Worm (Caenorhabditis elegans) whole organism, young adult: ENCODE data around the gene C17C3.15.

Experiments used
- C17E4.6 ChIP-seq: fragments of 200-800 bp; sonication (Bioruptor generic); IDR thresholded peaks from 2 replicates; pipeline ENCODE4 v1.3.6; 2022; ENCODE audit warnings: missing genetic modification reagents, missing genetic modification characterization, missing compliant biosample characterization
- F22D6.2 ChIP-seq: sonication (generic microtip); optimal IDR thresholded peaks from 2 replicates; lab custom pipeline; 2016; ENCODE audit warnings: mild to moderate bottlenecking, missing genetic modification characterization, missing compliant biosample characterization
- F55B11.4 ChIP-seq: sonication (generic microtip); optimal IDR thresholded peaks from 2 replicates; lab custom pipeline; 2016; ENCODE audit warnings: missing compliant biosample characterization, missing genetic modification characterization, borderline replicate concordance; ENCODE audit not compliant: insufficient read depth
- F57C9.4 ChIP-seq: sonication (generic microtip); optimal IDR thresholded peaks from 2 replicates; lab custom pipeline; 2017; ENCODE audit warnings: mild to moderate bottlenecking, missing genetic modification characterization, missing compliant biosample characterization
- K11D2.4 ChIP-seq: fragments of 200-800 bp; sonication (Bioruptor generic); IDR thresholded peaks from 2 replicates; pipeline ENCODE4 v1.3.6; 2022; ENCODE audit warnings: missing genetic modification reagents, missing genetic modification characterization, missing compliant biosample characterization
- K12H6.12 ChIP-seq: fragments of 200-800 bp; sonication (Bioruptor generic); optimal IDR thresholded peaks from 2 replicates; lab custom pipeline; 2018; ENCODE audit warnings: mild to moderate bottlenecking, missing genetic modification characterization, missing compliant biosample characterization
- aptf-2 ChIP-seq: fragments of 200-800 bp; sonication (Bioruptor generic); conservative IDR thresholded peaks from 2 replicates; pipeline ENCODE4 v1.3.6; 2022; ENCODE audit warnings: missing genetic modification reagents, missing genetic modification characterization, missing compliant biosample characterization
- attf-5 ChIP-seq: fragments of 200-800 bp; sonication (Bioruptor generic); optimal IDR thresholded peaks from 2 replicates; lab custom pipeline; 2018; ENCODE audit warnings: mild to moderate bottlenecking, missing genetic modification characterization, missing compliant biosample characterization
- cebp-2 ChIP-seq: fragments of 200-800 bp; sonication (Bioruptor generic); IDR thresholded peaks from 2 replicates; pipeline ENCODE4 v1.3.6; 2022; ENCODE audit warnings: missing genetic modification characterization, missing compliant biosample characterization
- ceh-91 ChIP-seq: fragments of 200-800 bp; sonication (Bioruptor generic); IDR thresholded peaks from 2 replicates; pipeline ENCODE4 v1.3.6; 2022; ENCODE audit warnings: missing genetic modification reagents, missing genetic modification characterization, missing compliant biosample characterization
- chd-7 ChIP-seq: sonication (generic microtip); optimal IDR thresholded peaks from 2 replicates; lab custom pipeline; 2016; ENCODE audit warnings: mild to moderate bottlenecking, missing genetic modification characterization, moderate library complexity, missing compliant biosample characterization
- dpl-1 ChIP-seq: fragments of 150-350 bp; optimal IDR thresholded peaks from 2 replicates; lab custom pipeline; 2014; ENCODE audit warnings: missing biosample characterization, missing genetic modification reagents, missing genetic modification characterization
- him-1 ChIP-seq: sonication (generic microtip); optimal IDR thresholded peaks from 2 replicates; lab custom pipeline; 2016; ENCODE audit warnings: missing genotype, missing genetic modification reagents, missing genetic modification characterization, missing compliant biosample characterization
- hrde-1 ChIP-seq: sonication (generic microtip); optimal IDR thresholded peaks from 2 replicates; lab custom pipeline; 2016; ENCODE audit warnings: missing genetic modification characterization, mild to moderate bottlenecking, missing compliant biosample characterization, moderate library complexity, missing genotype, missing genetic modification reagents, borderline replicate concordance
- lag-1 ChIP-seq: fragments of 200-800 bp; sonication (Bioruptor generic); IDR thresholded peaks from 2 replicates; pipeline ENCODE4 v1.3.6; 2022; ENCODE audit warnings: missing genetic modification reagents, missing genetic modification characterization, missing compliant biosample characterization
- let-526 ChIP-seq: fragments of 200-800 bp; sonication (Bioruptor generic); IDR thresholded peaks from 2 replicates; pipeline ENCODE4 v1.3.6; 2022; ENCODE audit warnings: missing genetic modification reagents, missing genetic modification characterization, missing compliant biosample characterization
- let-607 ChIP-seq, 2 experiments: fragments of 200-800 bp in 1 of 2; sonication (Bioruptor generic) in 1 of 2; sonication (generic microtip) in 1 of 2; optimal IDR thresholded peaks; 2 replicates each; lab custom pipeline; 2016 to 2018; ENCODE audit warnings: mild to moderate bottlenecking in 2 of 2, missing compliant biosample characterization in 2 of 2, missing genetic modification characterization in 2 of 2, moderate library complexity in 2 of 2, missing genotype in 1 of 2
- lin-26 ChIP-seq: fragments of 200-800 bp; sonication (Bioruptor generic); IDR thresholded peaks from 2 replicates; pipeline ENCODE4 v1.3.6; 2022; ENCODE audit warnings: missing genetic modification reagents, missing genetic modification characterization, missing compliant biosample characterization
- madf-6 ChIP-seq: fragments of 200-800 bp; sonication (Bioruptor generic); IDR thresholded peaks from 2 replicates; pipeline ENCODE4 v1.3.6; 2022; ENCODE audit warnings: missing genetic modification reagents, missing genetic modification characterization, missing compliant biosample characterization
- madf-8 ChIP-seq: fragments of 200-800 bp; sonication (Bioruptor generic); conservative IDR thresholded peaks from 2 replicates; pipeline ENCODE4 v1.3.6; 2022; ENCODE audit warnings: missing genetic modification reagents, missing genetic modification characterization, missing compliant biosample characterization
- nfya-1 ChIP-seq: sonication (generic microtip); optimal IDR thresholded peaks from 2 replicates; lab custom pipeline; 2017; ENCODE audit warnings: antibody characterized with exemption, missing compliant biosample characterization, missing genetic modification characterization, borderline replicate concordance; ENCODE audit not compliant: insufficient read depth
- nfyb-1 ChIP-seq: fragments of 200-800 bp; sonication (Bioruptor generic); IDR thresholded peaks from 2 replicates; pipeline ENCODE4 v1.3.6; 2022; ENCODE audit warnings: missing genetic modification reagents, missing genetic modification characterization, missing compliant biosample characterization
- nhr-120 ChIP-seq: fragments of 200-800 bp; sonication (Bioruptor generic); IDR thresholded peaks from 2 replicates; pipeline ENCODE4 v1.3.6; 2022; ENCODE audit warnings: missing genetic modification characterization, missing compliant biosample characterization
- nhr-80 ChIP-seq: sonication (generic microtip); optimal IDR thresholded peaks from 2 replicates; lab custom pipeline; 2016; ENCODE audit warnings: missing genetic modification characterization, missing compliant biosample characterization
- nhr-90 ChIP-seq: sonication (generic microtip); optimal IDR thresholded peaks from 2 replicates; lab custom pipeline; 2016; ENCODE audit warnings: missing genotype, mild to moderate bottlenecking, missing genetic modification characterization, missing compliant biosample characterization
- pbrm-1 ChIP-seq: fragments of 200-800 bp; sonication (Bioruptor generic); IDR thresholded peaks from 2 replicates; pipeline ENCODE4 v1.3.6; 2022; ENCODE audit warnings: missing genetic modification reagents, missing genetic modification characterization, missing compliant biosample characterization
- rec-8 ChIP-seq, 2 experiments: sonication (generic microtip); optimal IDR thresholded peaks; 2 replicates each; lab custom pipeline; 2016; ENCODE audit warnings: mild to moderate bottlenecking in 2 of 2, missing genetic modification characterization in 2 of 2, missing genetic modification reagents in 2 of 2, missing genotype in 2 of 2, missing biosample characterization in 1 of 2, missing compliant biosample characterization in 1 of 2, moderate library complexity in 1 of 2
- repo-1 ChIP-seq: sonication (generic microtip); optimal IDR thresholded peaks from 2 replicates; lab custom pipeline; 2017; ENCODE audit warnings: mild to moderate bottlenecking, missing genetic modification characterization, missing compliant biosample characterization
- sdz-38 ChIP-seq: sonication (generic microtip); optimal IDR thresholded peaks from 2 replicates; lab custom pipeline; 2016; ENCODE audit warnings: missing genotype, missing genetic modification characterization, missing compliant biosample characterization
- snpc-1.1 ChIP-seq: sonication (generic microtip); optimal IDR thresholded peaks from 2 replicates; lab custom pipeline; 2017; ENCODE audit warnings: missing genetic modification characterization, mild to moderate bottlenecking, missing compliant biosample characterization, antibody characterized with exemption, moderate library complexity, missing genotype, missing genetic modification reagents; ENCODE audit not compliant: insufficient read depth
- snpc-1.3 ChIP-seq: sonication (generic microtip); optimal IDR thresholded peaks from 2 replicates; lab custom pipeline; 2017; ENCODE audit warnings: missing genetic modification characterization, mild to moderate bottlenecking, missing compliant biosample characterization, antibody characterized with exemption, moderate library complexity, missing genotype, missing genetic modification reagents; ENCODE audit not compliant: insufficient read depth
- snpc-4 ChIP-seq, 5 experiments: fragments of 150-350 bp in 1 of 5; sonication (generic microtip) in 4 of 5; optimal IDR thresholded peaks; 2 replicates each; lab custom pipeline; 2014 to 2018; ENCODE audit warnings: missing genetic modification characterization in 5 of 5, missing biosample characterization in 3 of 5, antibody characterized with exemption in 2 of 5, mild to moderate bottlenecking in 2 of 5, missing compliant biosample characterization in 2 of 5, missing genotype in 2 of 5, moderate library complexity in 2 of 5, missing genetic modification reagents in 1 of 5
- tbp1 ChIP-seq: fragments of 200-800 bp; sonication (Bioruptor generic); optimal IDR thresholded peaks from 2 replicates; lab custom pipeline; 2018; ENCODE audit warnings: mild to moderate bottlenecking, missing genetic modification characterization, missing compliant biosample characterization
- xnd-1 ChIP-seq: sonication (generic microtip); optimal IDR thresholded peaks from 2 replicates; lab custom pipeline; 2016; ENCODE audit warnings: missing genotype, missing genetic modification reagents, missing genetic modification characterization, missing compliant biosample characterization
- zfh-2 ChIP-seq: fragments of 200-800 bp; sonication (Bioruptor generic); conservative IDR thresholded peaks from 2 replicates; pipeline ENCODE4 v1.3.6; 2022; ENCODE audit warnings: missing genetic modification reagents, missing genetic modification characterization, missing compliant biosample characterization
- zim-3 ChIP-seq: sonication (generic microtip); optimal IDR thresholded peaks from 2 replicates; lab custom pipeline; 2017; ENCODE audit warnings: mild to moderate bottlenecking, missing genetic modification characterization, moderate library complexity, missing compliant biosample characterization
- ztf-26 ChIP-seq: sonication (generic microtip); optimal IDR thresholded peaks from 2 replicates; lab custom pipeline; 2017; ENCODE audit warnings: missing genetic modification characterization, missing compliant biosample characterization
- ztf-28 ChIP-seq: fragments of 200-800 bp; sonication (Bioruptor generic); IDR thresholded peaks from 2 replicates; pipeline ENCODE4 v1.3.6; 2022; ENCODE audit warnings: missing genetic modification reagents, missing genetic modification characterization, missing compliant biosample characterization
- ztf-3 ChIP-seq: fragments of 200-800 bp; sonication (Bioruptor generic); optimal IDR thresholded peaks from 2 replicates; lab custom pipeline; 2018; ENCODE audit warnings: mild to moderate bottlenecking, missing genetic modification characterization, missing compliant biosample characterization

C17C3.15 gene

ce11 chrII:5556431-5556830 lies 14.0 kb upstream of the C17C3.15 start, which contains the start of gene ins-11 (continued):
- TF ChIP-seq let-526 (GFP tag; lab: Robert Waterston, UW) (no peak), zim-3 (tag; lab: Kevin White, UChicago) (no peak), nfyb-1 (GFP tag; lab: Robert Waterston, UW) (no peak)

- TF ChIP-seq nhr-80 (tag; lab: Kevin White, UChicago) (peak; percentile 55), madf-6 (GFP tag; lab: Robert Waterston, UW) (no peak), snpc-4 (GFP tag; optimal IDR thresholded peaks at IDR 0.05; lab: Kevin White, UChicago) (no peak), snpc-4 (tag; optimal IDR thresholded peaks at IDR 0.05; lab: Kevin White, UChicago) (peak in 1 of 4 experiments; percentile 7)
- TF ChIP-seq, all 124 proteins: peak for 2
Measured at ce11 chrII:5557134-5557533, 13.3 kb upstream of the C17C3.15 start.

- TF ChIP-seq ztf-3 (no peak), attf-5 (GFP tag; lab: Kevin White, UChicago) (no peak), snpc-1.1 (no peak), let-607 (tag; optimal IDR thresholded peaks at IDR 0.05; lab: Kevin White, UChicago) (no peak), ztf-28 (GFP tag; lab: Robert Waterston, UW) (no peak), snpc-4 (GFP tag; optimal IDR thresholded peaks at IDR 0.05; lab: Kevin White, UChicago) (no peak), snpc-4 (tag; optimal IDR thresholded peaks at IDR 0.05; lab: Kevin White, UChicago) (no peak), repo-1 (no peak), K12H6.12 (tag; lab: Kevin White, UChicago) (no peak), ztf-26 (tag; lab: Kevin White, UChicago) (no peak), him-1 (tag; lab: Kevin White, UChicago) (no peak), C17E4.6 (no peak), zim-3 (tag; lab: Kevin White, UChicago) (no peak), aptf-2 (GFP tag; lab: Robert Waterston, UW) (no peak), nfya-1 (tag; lab: Kevin White, UChicago) (no peak), rec-8 (tag; optimal IDR thresholded peaks at IDR 0.05; lab: Kevin White, UChicago) (no peak), zfh-2 (GFP tag; lab: Robert Waterston, UW) (no peak)
Measured at ce11 chrII:5561392-5561791, 9.1 kb upstream of the C17C3.15 start, which contains the start of gene C17C3.3. C17C3.3 (plus strand) TSS chrII:5561737.

- TF ChIP-seq F22D6.2 (tag; lab: Kevin White, UChicago) (no peak), nfyb-1 (GFP tag; lab: Robert Waterston, UW) (0 out of 2 replicates have a peak, but pooled peaks have one; percentile 41), K12H6.12 (tag; lab: Kevin White, UChicago) (no peak), pbrm-1 (GFP tag; lab: Robert Waterston, UW) (peak; percentile 72; the same call in 1 of the 2 replicates), nhr-90 (tag; lab: Kevin White, UChicago) (no peak), nhr-80 (tag; lab: Kevin White, UChicago) (no peak), lin-26 (GFP tag; lab: Robert Waterston, UW) (0 out of 2 replicates have a peak, but pooled peaks have one; percentile 56), hrde-1 (tag; lab: Kevin White, UChicago) (no peak), xnd-1 (tag; lab: Kevin White, UChicago) (no peak), sdz-38 (tag; lab: Kevin White, UChicago) (no peak), nhr-120 (no peak), dpl-1 (no peak), chd-7 (tag; lab: Kevin White, UChicago) (no peak), F57C9.4 (no peak), K11D2.4 (no peak), lag-1 (GFP tag; lab: Robert Waterston, UW) (no peak), snpc-1.1 (peak; percentile 80), ceh-91 (GFP tag; lab: Robert Waterston, UW) (no peak), snpc-1.3 (tag; lab: Kevin White, UChicago) (no peak), him-1 (tag; lab: Kevin White, UChicago) (no peak), cebp-2 (0 out of 2 replicates have a peak, but pooled peaks have one; percentile 50), snpc-4 (GFP tag; optimal IDR thresholded peaks at IDR 0.05; lab: Kevin White, UChicago) (no peak), snpc-4 (tag; optimal IDR thresholded peaks at IDR 0.05; lab: Kevin White, UChicago) (peak in 2 of 4 experiments; percentile 75 to 91), madf-8 (GFP tag; lab: Robert Waterston, UW) (no peak), tbp1 (GFP tag; lab: Kevin White, UChicago) (no peak), F55B11.4 (tag; lab: Kevin White, UChicago) (no peak)
Measured at ce11 chrII:5565082-5565623, 5.3 kb upstream of the C17C3.15 start.
